Worm (Caenorhabditis elegans) whole organism, midembryonic: ENCODE results near the gene C49C3.21.

Experiments
- T22C8.4 ChIP-seq: fragments of 200-800 bp; sonication (Bioruptor generic); IDR thresholded peaks from 2 replicates; pipeline ENCODE4 v1.3.6; 2022; ENCODE audit warnings: missing genetic modification characterization, missing compliant biosample characterization
- cog-1 ChIP-seq: sonication (generic microtip); optimal IDR thresholded peaks from 2 replicates; lab custom pipeline; 2016; ENCODE audit warnings: missing genetic modification characterization, missing compliant biosample characterization
- flt-1 ChIP-seq: fragments of 200-800 bp; sonication (Bioruptor generic); IDR thresholded peaks from 2 replicates; pipeline ENCODE4 v1.3.6; 2022; ENCODE audit warnings: missing genetic modification characterization, missing compliant biosample characterization
- klf-2 ChIP-seq: fragments of 200-800 bp; sonication (Bioruptor generic); conservative IDR thresholded peaks from 2 replicates; pipeline ENCODE4 v1.3.6; 2022; ENCODE audit warnings: missing genetic modification reagents, missing genetic modification characterization, missing compliant biosample characterization
- med-1 ChIP-seq: sonication (generic microtip); optimal IDR thresholded peaks from 2 replicates; lab custom pipeline; 2017; ENCODE audit warnings: missing genetic modification characterization, mild to moderate bottlenecking, missing compliant biosample characterization, antibody characterized with exemption, missing genetic modification reagents; ENCODE audit not compliant: insufficient read depth
- ref-1 ChIP-seq: fragments of 200-800 bp; sonication (Bioruptor generic); conservative IDR thresholded peaks from 2 replicates; pipeline ENCODE4 v1.3.6; 2022; ENCODE audit warnings: missing genetic modification reagents, missing genetic modification characterization, missing compliant biosample characterization
- tab-1 ChIP-seq: fragments of 200-800 bp; sonication (Bioruptor generic); IDR thresholded peaks from 2 replicates; pipeline ENCODE4 v1.3.6; 2022; ENCODE audit warnings: missing genetic modification characterization, missing compliant biosample characterization
- ztf-23 ChIP-seq: fragments of 200-800 bp; sonication (Bioruptor generic); IDR thresholded peaks from 2 replicates; pipeline ENCODE4 v1.3.6; 2022; ENCODE audit warnings: missing genetic modification reagents, missing genetic modification characterization, missing compliant biosample characterization
- ztf-29 ChIP-seq: fragments of 200-800 bp; sonication (Bioruptor generic); IDR thresholded peaks from 2 replicates; pipeline ENCODE4 v1.3.6; 2022; ENCODE audit warnings: missing genetic modification reagents, missing genetic modification characterization, missing compliant biosample characterization

DNA sequence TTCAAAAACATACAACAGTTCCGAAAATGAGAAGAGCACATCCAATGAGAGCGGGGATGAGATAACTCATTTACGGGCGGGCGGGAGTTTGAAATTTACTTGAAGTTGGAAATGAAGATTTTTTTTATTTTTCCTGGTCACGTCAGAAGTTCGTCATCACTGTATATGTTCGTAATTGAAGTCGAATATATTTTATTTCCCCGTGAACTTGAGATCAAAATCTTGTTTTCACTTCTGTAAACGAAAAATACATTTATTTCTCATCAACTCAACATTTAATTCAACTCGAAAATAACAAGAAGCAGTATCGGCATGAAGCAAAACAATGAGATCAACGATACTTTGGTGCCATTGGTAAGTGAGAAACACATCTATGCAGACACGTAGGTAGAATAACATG lies 26.4 kb upstream of the C49C3.21 start, which contains the start of gene C49C3.20:
- TF ChIP-seq tab-1 (GFP tag; lab: Robert Waterston, UW) = no peak
- no peak for TF ChIP-seq ztf-29 (GFP tag; lab: Robert Waterston, UW)
- no peak for TF ChIP-seq ref-1 (GFP tag; lab: Robert Waterston, UW)
- no peak for TF ChIP-seq flt-1 (GFP tag; lab: Robert Waterston, UW)
- TF ChIP-seq T22C8.4 = no peak
- no peak for TF ChIP-seq med-1
- TF ChIP-seq klf-2 (GFP tag; lab: Robert Waterston, UW) = no peak
- TF ChIP-seq ztf-23 = no peak
- TF ChIP-seq cog-1 (tag; lab: Kevin White, UChicago) = no peak
